Fruit fly (Drosophila melanogaster): ENCODE measurements around the gene CG42238.
A peak's percentile ranks its signal among the peaks of the same experiment; 100 is the strongest.

Gene CG42238

dm6 chr2L:20950421-20951108, 101.4 kb downstream of the CG42238 start:
- TF ChIP-seq HLHmδ (GFP tag; optimal IDR thresholded peaks at IDR 0.05) = no peak
- TF ChIP-seq CG6254 (GFP tag; optimal IDR thresholded peaks at IDR 0.05) = no peak
- TF ChIP-seq Six4 (GFP tag; optimal IDR thresholded peaks at IDR 0.05) = peak; percentile 27
- peak; percentile 68; the same call in 1 of the 2 replicates for TF ChIP-seq chm (GFP tag; IDR thresholded peaks at IDR 0.05)
- peak; percentile 72 for TF ChIP-seq sens (GFP tag)
- peak; percentile 75 for TF ChIP-seq CG11504 (tag; optimal IDR thresholded peaks at IDR 0.05)
- TF ChIP-seq CG13775 (GFP tag; optimal IDR thresholded peaks at IDR 0.05) = peak; percentile 3
- no peak for TF ChIP-seq Gug (GFP tag; IDR thresholded peaks at IDR 0.05)
- peak; percentile 5 for TF ChIP-seq CG10267 (tag; optimal IDR thresholded peaks at IDR 0.05)
- peak; percentile 36; the same call in 1 of the 2 replicates for TF ChIP-seq CG32532 (GFP tag; IDR thresholded peaks at IDR 0.05)
- TF ChIP-seq p53 (GFP tag; optimal IDR thresholded peaks at IDR 0.05) = no peak
- no peak for TF ChIP-seq dan (GFP tag; IDR thresholded peaks at IDR 0.05)
- TF ChIP-seq Eip74EF (GFP tag; optimal IDR thresholded peaks at IDR 0.05) = peak in 1 of 2 experiments; percentile 15
- TF ChIP-seq CG34376 (GFP tag; optimal IDR thresholded peaks at IDR 0.05) = no peak
- peak; percentile 61 for TF ChIP-seq Oli (tag; optimal IDR thresholded peaks at IDR 0.05)
- TF ChIP-seq oc (tag; optimal IDR thresholded peaks at IDR 0.05) = peak; percentile 63
- no peak for TF ChIP-seq CG16779 (GFP tag; IDR thresholded peaks at IDR 0.05)
- peak; percentile 40 for TF ChIP-seq CG10209 (GFP tag; optimal IDR thresholded peaks at IDR 0.05)
- no peak for TF ChIP-seq CG17829 (tag; optimal IDR thresholded peaks at IDR 0.05)
- TF ChIP-seq H2.0 (GFP tag; IDR thresholded peaks at IDR 0.05) = peak; percentile 70
- no peak for TF ChIP-seq pfk (GFP tag; optimal IDR thresholded peaks at IDR 0.05)
- peak; percentile 46 for TF ChIP-seq CG12391 (tag; optimal IDR thresholded peaks at IDR 0.05)
- no peak for TF ChIP-seq CG10654 (GFP tag; optimal IDR thresholded peaks at IDR 0.05)
- TF ChIP-seq croc (GFP tag; conservative IDR thresholded peaks at IDR 0.05) = peak; percentile 51; the same call in 2 of the 3 replicates
- no peak for TF ChIP-seq CG1832 (GFP tag; optimal IDR thresholded peaks at IDR 0.05)
- peak; percentile 37 for TF ChIP-seq CG2678 (tag; optimal IDR thresholded peaks at IDR 0.05)
- peak; percentile 31 for TF ChIP-seq CG1792 (GFP tag; optimal IDR thresholded peaks at IDR 0.05)
- no peak for TF ChIP-seq CG5953 (GFP tag; IDR thresholded peaks at IDR 0.05)
- TF ChIP-seq Atf-2 (GFP tag; optimal IDR thresholded peaks at IDR 0.05) = peak; percentile 10
- TF ChIP-seq wek (GFP tag; optimal IDR thresholded peaks at IDR 0.05) = no peak
- peak; percentile 70 for TF ChIP-seq Sox102F (GFP tag; optimal IDR thresholded peaks at IDR 0.05)
- peak; percentile 71 for TF ChIP-seq ATbp (GFP tag; optimal IDR thresholded peaks at IDR 0.05)
- no peak for TF ChIP-seq CG18262 (tag; optimal IDR thresholded peaks at IDR 0.05)
- TF ChIP-seq CG13296 (GFP tag; optimal IDR thresholded peaks at IDR 0.05) = no peak
- TF ChIP-seq Ssrp (tag; optimal IDR thresholded peaks at IDR 0.05) = peak; percentile 17
- TF ChIP-seq ssp (GFP tag; IDR thresholded peaks at IDR 0.05) = peak; percentile 56
- TF ChIP-seq crol (GFP tag; IDR thresholded peaks at IDR 0.05) = peak; percentile 61; the same call in 1 of the 2 replicates
- no peak for TF ChIP-seq TFAM (GFP tag; optimal IDR thresholded peaks at IDR 0.05)
- TF ChIP-seq NC2α (GFP tag; optimal IDR thresholded peaks at IDR 0.05) = peak; percentile 15
- no peak for TF ChIP-seq Usf (GFP tag; optimal IDR thresholded peaks at IDR 0.05)
- no peak for TF ChIP-seq sd (tag; optimal IDR thresholded peaks at IDR 0.05)
- no peak for TF ChIP-seq Max (GFP tag; optimal IDR thresholded peaks at IDR 0.05)
- TF ChIP-seq CG2889 (GFP tag; IDR thresholded peaks at IDR 0.05) = no peak
- no peak for TF ChIP-seq jumu (GFP tag; optimal IDR thresholded peaks at IDR 0.05)
- TF ChIP-seq CG3163 (GFP tag; optimal IDR thresholded peaks at IDR 0.05) = no peak
- peak; percentile 0 for TF ChIP-seq CG12659 (GFP tag; optimal IDR thresholded peaks at IDR 0.05)
- TF ChIP-seq onecut (GFP tag; IDR thresholded peaks at IDR 0.05) = peak; percentile 48; the same call in 1 of the 2 replicates
- TF ChIP-seq Sin3A (optimal IDR thresholded peaks at IDR 0.05) = no peak
- no peak for TF ChIP-seq pros (GFP tag; optimal IDR thresholded peaks at IDR 0.05)
- no peak for TF ChIP-seq Jarid2 (GFP tag; optimal IDR thresholded peaks at IDR 0.05)
